Fruit fly (Drosophila melanogaster) whole organism, embryonic: ENCODE measurements around the gene Papss.
A peak's percentile ranks its signal among the peaks of the same experiment; 100 is the strongest.

Experiments used
- B-H2 ChIP-seq: fragments of 200-800 bp; sonication (Bioruptor generic); optimal IDR thresholded peaks from 2 replicates; lab custom pipeline; 2018; ENCODE audit warnings: missing biosample characterization, mild to moderate bottlenecking, missing genetic modification characterization
- CG10209 ChIP-seq: fragments of 200-800 bp; sonication (Bioruptor generic); optimal IDR thresholded peaks from 3 replicates; lab custom pipeline; 2017; ENCODE audit warnings: missing biosample characterization, mild to moderate bottlenecking, missing genetic modification characterization, missing genetic modification reagents
- CG11085 ChIP-seq: fragments of 200-800 bp; sonication (Bioruptor generic); IDR thresholded peaks from 2 replicates; pipeline ENCODE4 v1.3.6; 2022; ENCODE audit warnings: missing biosample characterization, missing genetic modification characterization
- CG13287 ChIP-seq: fragments of 200-800 bp; sonication (Bioruptor generic); IDR thresholded peaks from 2 replicates; pipeline ENCODE4 v1.3.6; 2022; ENCODE audit warnings: missing biosample characterization, missing genetic modification characterization; ENCODE audit not compliant: partially characterized antibody
- CG13624 ChIP-seq: fragments of 200-800 bp; sonication (Bioruptor generic); optimal IDR thresholded peaks from 2 replicates; lab custom pipeline; 2016; ENCODE audit warnings: missing biosample characterization, missing genetic modification characterization
- CG14441 ChIP-seq: fragments of 200-800 bp; sonication (Bioruptor generic); IDR thresholded peaks from 2 replicates; pipeline ENCODE4 v1.3.6; 2022; ENCODE audit warnings: missing biosample characterization, missing genetic modification characterization
- CG2199 ChIP-seq: fragments of 200-800 bp; sonication (Bioruptor generic); IDR thresholded peaks from 3 replicates; pipeline ENCODE4 v1.3.6; 2022; ENCODE audit warnings: missing biosample characterization, missing genetic modification characterization
- CG2202 ChIP-seq: fragments of 200-800 bp; sonication (Bioruptor generic); optimal IDR thresholded peaks from 2 replicates; lab custom pipeline; 2018; ENCODE audit warnings: missing biosample characterization, mild to moderate bottlenecking, missing genetic modification characterization
- CG2678 ChIP-seq: fragments of 200-800 bp; sonication (Bioruptor generic); optimal IDR thresholded peaks from 3 replicates; lab custom pipeline; 2019; ENCODE audit warnings: missing biosample characterization, mild to moderate bottlenecking, missing genetic modification characterization, moderate library complexity
- CG3281 ChIP-seq: fragments of 200-800 bp; sonication (Bioruptor generic); optimal IDR thresholded peaks from 3 replicates; lab custom pipeline; 2017; ENCODE audit warnings: missing biosample characterization, mild to moderate bottlenecking, missing genetic modification characterization
- CG34376 ChIP-seq: fragments of 200-800 bp; sonication (Bioruptor generic); optimal IDR thresholded peaks from 2 replicates; lab custom pipeline; 2018; ENCODE audit warnings: missing biosample characterization, mild to moderate bottlenecking, missing genetic modification characterization
- CG4328 ChIP-seq: fragments of 200-800 bp; sonication (Bioruptor generic); optimal IDR thresholded peaks from 3 replicates; lab custom pipeline; 2017; ENCODE audit warnings: missing biosample characterization, missing genetic modification reagents, missing genetic modification characterization
- CG6765 ChIP-seq: fragments of 200-800 bp; sonication (Bioruptor generic); optimal IDR thresholded peaks from 3 replicates; lab custom pipeline; 2017; ENCODE audit warnings: missing biosample characterization, mild to moderate bottlenecking, missing genetic modification characterization
- CG6791 ChIP-seq: fragments of 200-800 bp; sonication (Bioruptor generic); IDR thresholded peaks from 3 replicates; pipeline ENCODE4 v1.3.6; 2022; ENCODE audit warnings: missing biosample characterization, missing genetic modification characterization; ENCODE audit not compliant: partially characterized antibody
- CG6813 ChIP-seq: fragments of 200-800 bp; sonication (Bioruptor generic); optimal IDR thresholded peaks from 2 replicates; lab custom pipeline; 2017; ENCODE audit warnings: missing biosample characterization, missing genetic modification characterization, mild to moderate bottlenecking, moderate library complexity, missing genetic modification reagents
- CG7556 ChIP-seq: fragments of 200-800 bp; sonication (Bioruptor generic); optimal IDR thresholded peaks from 2 replicates; lab custom pipeline; 2017; ENCODE audit warnings: missing biosample characterization, mild to moderate bottlenecking, missing genetic modification characterization
- Dek ChIP-seq: fragments of 200-800 bp; sonication (Bioruptor generic); optimal IDR thresholded peaks from 3 replicates; lab custom pipeline; 2019; ENCODE audit warnings: missing biosample characterization, mild to moderate bottlenecking, missing genetic modification characterization, moderate library complexity
- Dll ChIP-seq: fragments of 200-800 bp; sonication (Bioruptor generic); IDR thresholded peaks from 4 replicates; pipeline ENCODE4 v1.3.6; 2022; ENCODE audit warnings: missing biosample characterization, missing genetic modification characterization; ENCODE audit not compliant: partially characterized antibody
- Dp ChIP-seq: fragments of 200-800 bp; sonication (Bioruptor generic); optimal IDR thresholded peaks from 2 replicates; lab custom pipeline; 2018; ENCODE audit warnings: missing biosample characterization, mild to moderate bottlenecking, missing genetic modification characterization, moderate library complexity
- GATAe ChIP-seq: fragments of 200-800 bp; sonication (Bioruptor generic); conservative IDR thresholded peaks from 2 replicates; pipeline ENCODE4 v1.3.6; 2022; ENCODE audit warnings: missing biosample characterization, missing genetic modification characterization
- Gsc ChIP-seq: fragments of 200-800 bp; sonication (Bioruptor generic); IDR thresholded peaks from 2 replicates; pipeline ENCODE4 v1.3.6; 2022; ENCODE audit warnings: missing biosample characterization, missing genetic modification characterization
- H2.0 ChIP-seq: fragments of 200-800 bp; sonication (Bioruptor generic); IDR thresholded peaks from 2 replicates; pipeline ENCODE4 v1.3.6; 2022; ENCODE audit warnings: missing biosample characterization, missing genetic modification characterization
- HHEX ChIP-seq: fragments of 200-800 bp; sonication (Bioruptor generic); optimal IDR thresholded peaks from 3 replicates; lab custom pipeline; 2017; ENCODE audit warnings: missing biosample characterization, mild to moderate bottlenecking, missing genetic modification characterization, missing genetic modification reagents
- Hr39 ChIP-seq: fragments of >200 bp; optimal IDR thresholded peaks from 2 replicates; lab custom pipeline; 2017
- Sin3A ChIP-seq: fragments of >200 bp; optimal IDR thresholded peaks from 2 replicates; lab custom pipeline; 2018
- Sry-δ ChIP-seq: fragments of 200-800 bp; sonication (Bioruptor generic); optimal IDR thresholded peaks from 2 replicates; lab custom pipeline; 2016; ENCODE audit warnings: missing biosample characterization, missing genetic modification characterization
- Trl ChIP-seq, 3 experiments: fragments of >200 bp in 2 of 3; fragments of 200-800 bp in 1 of 3; sonication (Bioruptor generic) in 1 of 3; optimal IDR thresholded peaks; 2 replicates in 1 of 3; 3 replicates in 2 of 3; lab custom pipeline; 2016 to 2017; ENCODE audit warnings: missing biosample characterization in 1 of 3, missing genetic modification characterization in 1 of 3
- aop ChIP-seq: fragments of 200-800 bp; sonication (Bioruptor generic); IDR thresholded peaks from 2 replicates; pipeline ENCODE4 v1.3.6; 2022; ENCODE audit warnings: missing biosample characterization, missing genetic modification characterization
- ash1 ChIP-seq: fragments of 200-800 bp; sonication (Bioruptor generic); optimal IDR thresholded peaks from 2 replicates; lab custom pipeline; 2018; ENCODE audit warnings: missing biosample characterization, mild to moderate bottlenecking, missing genetic modification characterization
- bbx ChIP-seq: fragments of 200-800 bp; sonication (Bioruptor generic); IDR thresholded peaks from 2 replicates; pipeline ENCODE4 v1.3.6; 2022; ENCODE audit warnings: missing biosample characterization, missing genetic modification characterization; ENCODE audit not compliant: partially characterized antibody
- caup ChIP-seq: fragments of 200-800 bp; sonication (Bioruptor generic); optimal IDR thresholded peaks from 3 replicates; lab custom pipeline; 2017; ENCODE audit warnings: missing biosample characterization, mild to moderate bottlenecking, missing genetic modification characterization, moderate library complexity; ENCODE audit not compliant: severe bottlenecking
- chm ChIP-seq: fragments of 200-800 bp; sonication (Bioruptor generic); IDR thresholded peaks from 2 replicates; pipeline ENCODE4 v1.3.6; 2022; ENCODE audit warnings: missing biosample characterization, missing genetic modification characterization
- ci ChIP-seq: fragments of 200-800 bp; sonication (Bioruptor generic); IDR thresholded peaks from 3 replicates; pipeline ENCODE4 v1.3.6; 2022; ENCODE audit warnings: missing biosample characterization, missing genetic modification characterization
- dmrt11E ChIP-seq: fragments of 200-800 bp; sonication (Bioruptor generic); optimal IDR thresholded peaks from 3 replicates; lab custom pipeline; 2018; ENCODE audit warnings: missing biosample characterization, mild to moderate bottlenecking, missing genetic modification characterization, moderate library complexity
- eyg ChIP-seq: fragments of 200-800 bp; sonication (Bioruptor generic); optimal IDR thresholded peaks from 3 replicates; lab custom pipeline; 2016; ENCODE audit warnings: missing biosample characterization, missing genetic modification characterization
- fd96Cb ChIP-seq: fragments of 200-800 bp; sonication (Bioruptor generic); optimal IDR thresholded peaks from 2 replicates; lab custom pipeline; 2018; ENCODE audit warnings: missing biosample characterization, mild to moderate bottlenecking, missing genetic modification characterization, moderate library complexity
- knrl ChIP-seq: fragments of 200-800 bp; sonication (Bioruptor generic); IDR thresholded peaks from 3 replicates; pipeline ENCODE4 v1.3.6; 2022; ENCODE audit warnings: missing biosample characterization, missing genetic modification characterization; ENCODE audit not compliant: partially characterized antibody
- lab ChIP-seq: fragments of 200-800 bp; sonication (Bioruptor generic); optimal IDR thresholded peaks from 3 replicates; lab custom pipeline; 2017; ENCODE audit warnings: missing biosample characterization, missing genetic modification characterization, mild to moderate bottlenecking, moderate library complexity, missing genetic modification reagents
- lola ChIP-seq, 3 experiments: fragments of >200 bp in 2 of 3; fragments of 200-800 bp in 1 of 3; sonication (Bioruptor generic) in 1 of 3; optimal IDR thresholded peaks; 2 replicates each; lab custom pipeline; 2017 to 2019; ENCODE audit warnings: missing biosample characterization in 3 of 3, missing genetic modification characterization in 3 of 3, mild to moderate bottlenecking in 1 of 3, moderate library complexity in 1 of 3
- mld ChIP-seq: fragments of 200-800 bp; sonication (Bioruptor generic); IDR thresholded peaks from 3 replicates; pipeline ENCODE4 v1.3.6; 2022; ENCODE audit warnings: missing biosample characterization, missing genetic modification characterization; ENCODE audit not compliant: partially characterized antibody
- sr ChIP-seq: fragments of 200-800 bp; sonication (Bioruptor generic); IDR thresholded peaks from 3 replicates; pipeline ENCODE4 v1.3.6; 2022; ENCODE audit warnings: missing biosample characterization, missing genetic modification characterization
- trem ChIP-seq: fragments of 200-800 bp; optimal IDR thresholded peaks from 3 replicates; lab custom pipeline; 2019; ENCODE audit warnings: missing biosample characterization, mild to moderate bottlenecking, missing genetic modification characterization, moderate library complexity
- wdn ChIP-seq: fragments of 200-800 bp; sonication (Bioruptor generic); IDR thresholded peaks from 2 replicates; pipeline ENCODE4 v1.3.6; 2022; ENCODE audit warnings: missing biosample characterization, missing genetic modification characterization
- zen2 ChIP-seq: fragments of 200-800 bp; sonication (Bioruptor generic); IDR thresholded peaks from 3 replicates; pipeline ENCODE4 v1.3.6; 2022; ENCODE audit warnings: missing biosample characterization, missing genetic modification characterization; ENCODE audit not compliant: partially characterized antibody
- zfh1 ChIP-seq: fragments of 200-800 bp; sonication (Bioruptor generic); IDR thresholded peaks from 3 replicates; pipeline ENCODE4 v1.3.6; 2022; ENCODE audit warnings: missing biosample characterization, missing genetic modification characterization

Gene Papss

dm6 chr3L:19845047-19845906 lies at the start of gene Papss (continued):
- TF ChIP-seq CG2202 (tag; lab: Kevin White, UChicago) (peak; percentile 13), CG6813 (GFP tag; lab: Kevin White, UChicago) (peak; percentile 70), CG13287 (peak; percentile 94), Trl (optimal IDR thresholded peaks at IDR 0.05; lab: Kevin White, UChicago) (peak in 1 of 2 experiments; percentile 8), Trl (GFP tag; optimal IDR thresholded peaks at IDR 0.05; lab: Kevin White, UChicago) (no peak), H2.0 (no peak), B-H2 (GFP tag; lab: Kevin White, UChicago) (peak; percentile 10), ci (GFP tag; lab: Robert Waterston, UW) (peak; percentile 44; the same call in 1 of the 3 replicates), chm (peak; percentile 66), wdn (GFP tag; lab: Robert Waterston, UW) (peak; percentile 17; the same call in 1 of the 2 replicates), Gsc (GFP tag; lab: Robert Waterston, UW) (no peak), aop (GFP tag; lab: Robert Waterston, UW) (no peak), Sin3A (no peak), CG10209 (GFP tag; lab: Kevin White, UChicago) (peak; percentile 31), lab (GFP tag; lab: Kevin White, UChicago) (peak; percentile 86), CG11085 (GFP tag; lab: Robert Waterston, UW) (no peak), trem (tag; lab: Kevin White, UChicago) (peak; percentile 67), CG3281 (peak; percentile 53), bbx (GFP tag; lab: Robert Waterston, UW) (peak; percentile 88), eyg (peak; percentile 14), lola (GFP tag; optimal IDR thresholded peaks at IDR 0.05; lab: Kevin White, UChicago) (peak in 1 of 3 experiments; percentile 26), GATAe (no peak), fd96Cb (tag; lab: Kevin White, UChicago) (peak; percentile 5), ash1 (GFP tag; lab: Kevin White, UChicago) (peak; percentile 47), mld (GFP tag; lab: Robert Waterston, UW) (peak; percentile 61; the same call in 1 of the 3 replicates), CG13624 (peak; percentile 12), CG4328 (GFP tag; lab: Kevin White, UChicago) (peak; percentile 27), Sry-δ (GFP tag; lab: Kevin White, UChicago) (peak; percentile 70), CG34376 (peak; percentile 69), sr (peak; percentile 33; the same call in 2 of the 3 replicates), CG6765 (GFP tag; lab: Kevin White, UChicago) (peak; percentile 18), zfh1 (GFP tag; lab: Robert Waterston, UW) (peak; percentile 53; the same call in 1 of the 3 replicates), CG2199 (GFP tag; lab: Robert Waterston, UW) (peak; percentile 88), knrl (GFP tag; lab: Robert Waterston, UW) (peak; percentile 82), dmrt11E (tag; lab: Kevin White, UChicago) (peak; percentile 19), CG14441 (GFP tag; lab: Robert Waterston, UW) (0 out of 2 replicates have a peak, but pooled peaks have one; percentile 35), Dll (GFP tag; lab: Robert Waterston, UW) (peak; percentile 95), caup (peak; percentile 56), Dp (GFP tag; lab: Kevin White, UChicago) (peak; percentile 2), HHEX (GFP tag; lab: Kevin White, UChicago) (peak; percentile 43), Dek (tag; lab: Kevin White, UChicago) (peak; percentile 17), CG6791 (peak; percentile 82), CG7556 (GFP tag; lab: Kevin White, UChicago) (peak; percentile 36), CG2678 (tag; lab: Kevin White, UChicago) (peak; percentile 54), Hr39 (lab: Kevin White, UChicago) (no peak), zen2 (peak; percentile 77; the same call in 2 of the 3 replicates)
